Worm (Caenorhabditis elegans) whole organism, young adult: ENCODE data around the gene ZK938.10.

Source experiments
- F52B5.7 ChIP-seq: sonication (generic microtip); optimal IDR thresholded peaks from 2 replicates; lab custom pipeline; 2016; ENCODE audit warnings: mild to moderate bottlenecking, missing genetic modification characterization, missing compliant biosample characterization
- Y53F4B.3 ChIP-seq: fragments of 200-800 bp; sonication (Bioruptor generic); IDR thresholded peaks from 2 replicates; pipeline ENCODE4 v1.3.6; 2022; ENCODE audit warnings: missing genetic modification reagents, missing genetic modification characterization, missing compliant biosample characterization
- Y79H2A.3 ChIP-seq: fragments of 200-800 bp; sonication (Bioruptor generic); conservative IDR thresholded peaks from 2 replicates; pipeline ENCODE4 v1.3.6; 2022; ENCODE audit warnings: missing genetic modification reagents, missing genetic modification characterization, missing compliant biosample characterization
- bed-1 ChIP-seq: fragments of 200-800 bp; sonication (Bioruptor generic); IDR thresholded peaks from 2 replicates; pipeline ENCODE4 v1.3.6; 2022; ENCODE audit warnings: missing genetic modification reagents, missing genetic modification characterization, missing compliant biosample characterization
- ceh-40 ChIP-seq: fragments of 200-800 bp; sonication (Bioruptor generic); IDR thresholded peaks from 2 replicates; pipeline ENCODE4 v1.3.6; 2022; ENCODE audit warnings: missing genetic modification characterization, missing compliant biosample characterization
- ztf-26 ChIP-seq: sonication (generic microtip); optimal IDR thresholded peaks from 2 replicates; lab custom pipeline; 2017; ENCODE audit warnings: missing genetic modification characterization, missing compliant biosample characterization

- TF ChIP-seq Y79H2A.3 (GFP tag; lab: Robert Waterston, UW) (no peak), ztf-26 (tag; lab: Kevin White, UChicago) (no peak), bed-1 (GFP tag; lab: Robert Waterston, UW) (no peak), F52B5.7 (tag; lab: Kevin White, UChicago) (no peak), Y53F4B.3 (GFP tag; lab: Robert Waterston, UW) (no peak), ceh-40 (GFP tag; lab: Robert Waterston, UW) (no peak)
Measured at ce11 chrII:9850945-9851344, at the start of gene ZK938.10.
